Fruit fly (Drosophila melanogaster): ENCODE results near the gene CG33177.

The CG33177 gene

dm6 chrX:15043013-15043699, 38.0 kb upstream of the CG33177 start (continued):
- TF ChIP-seq Lim3 (GFP tag; IDR thresholded peaks at IDR 0.05) (no peak), Dfd (GFP tag; optimal IDR thresholded peaks at IDR 0.05) (no peak), CG13775 (GFP tag; optimal IDR thresholded peaks at IDR 0.05) (peak; percentile 10), CG13624 (GFP tag; optimal IDR thresholded peaks at IDR 0.05) (peak; percentile 34), CG12155 (GFP tag; optimal IDR thresholded peaks at IDR 0.05) (no peak), CG31224 (GFP tag; IDR thresholded peaks at IDR 0.05) (peak; percentile 18; the same call in 1 of the 2 replicates)

dm6 chrX:15043700-15044225, 37.4 kb upstream of the CG33177 start, which contains the start of gene CG5541:
Gene CG5541 (plus strand): TSS chrX:15044123.
- TF ChIP-seq CG15011 (GFP tag; optimal IDR thresholded peaks at IDR 0.05) (no peak), CG34376 (GFP tag; optimal IDR thresholded peaks at IDR 0.05) (peak; percentile 67), pho (GFP tag; optimal IDR thresholded peaks at IDR 0.05) (no peak), CoRest (tag; optimal IDR thresholded peaks at IDR 0.05) (peak; percentile 45), Meics (GFP tag; optimal IDR thresholded peaks at IDR 0.05) (peak; percentile 47), sim (GFP tag; IDR thresholded peaks at IDR 0.05) (no peak), CG13424 (tag; optimal IDR thresholded peaks at IDR 0.05) (peak; percentile 37), Scr (GFP tag; IDR thresholded peaks at IDR 0.05; ENCODE audit: partially characterized antibody) (no peak), GATAe (GFP tag; conservative IDR thresholded peaks at IDR 0.05) (no peak), pita (GFP tag; optimal IDR thresholded peaks at IDR 0.05) (no peak), CG8290 (GFP tag; optimal IDR thresholded peaks at IDR 0.05) (no peak), CG8290 (tag; optimal IDR thresholded peaks at IDR 0.05) (no peak), Fer2 (tag; optimal IDR thresholded peaks at IDR 0.05) (no peak), ewg (GFP tag; optimal IDR thresholded peaks at IDR 0.05) (no peak), CG9876 (GFP tag; optimal IDR thresholded peaks at IDR 0.05) (no peak), CG3065 (GFP tag; optimal IDR thresholded peaks at IDR 0.05) (no peak), CG8924 (tag; optimal IDR thresholded peaks at IDR 0.05) (no peak), Atf-2 (GFP tag; optimal IDR thresholded peaks at IDR 0.05) (no peak), NfI (GFP tag; optimal IDR thresholded peaks at IDR 0.05) (peak; percentile 17), Sox100B (GFP tag; optimal IDR thresholded peaks at IDR 0.05) (peak; percentile 17), crc (GFP tag; optimal IDR thresholded peaks at IDR 0.05) (no peak), Mad (GFP tag; optimal IDR thresholded peaks at IDR 0.05) (peak; percentile 16), vnd (GFP tag; IDR thresholded peaks at IDR 0.05; ENCODE audit: partially characterized antibody) (no peak), Dfd (GFP tag; optimal IDR thresholded peaks at IDR 0.05) (no peak), disco-r (GFP tag; optimal IDR thresholded peaks at IDR 0.05) (no peak), Lpt (GFP tag; optimal IDR thresholded peaks at IDR 0.05) (no peak), CG17829 (tag; optimal IDR thresholded peaks at IDR 0.05) (no peak), zfh1 (GFP tag; IDR thresholded peaks at IDR 0.05) (no peak), CG10274 (GFP tag; optimal IDR thresholded peaks at IDR 0.05) (no peak), CG5245 (GFP tag; optimal IDR thresholded peaks at IDR 0.05) (no peak), odd (GFP tag; optimal IDR thresholded peaks at IDR 0.05) (no peak), Hr78 (GFP tag; optimal IDR thresholded peaks at IDR 0.05) (no peak), Pdp1 (GFP tag; optimal IDR thresholded peaks at IDR 0.05) (peak in 1 of 2 experiments; percentile 66), CG18619 (GFP tag; optimal IDR thresholded peaks at IDR 0.05) (peak; percentile 25), ash1 (GFP tag; optimal IDR thresholded peaks at IDR 0.05) (no peak), Awh (GFP tag; IDR thresholded peaks at IDR 0.05) (no peak), dpn (GFP tag; optimal IDR thresholded peaks at IDR 0.05) (no peak), H15 (GFP tag; IDR thresholded peaks at IDR 0.05) (no peak), D (optimal IDR thresholded peaks at IDR 0.05) (no peak), D (GFP tag; optimal IDR thresholded peaks at IDR 0.05) (no peak), CG12104 (GFP tag; optimal IDR thresholded peaks at IDR 0.05) (no peak), tll (GFP tag; optimal IDR thresholded peaks at IDR 0.05) (no peak), prd (optimal IDR thresholded peaks at IDR 0.05) (peak in 1 of 2 experiments; percentile 36), prd (GFP tag; IDR thresholded peaks at IDR 0.05) (no peak)

Data from whole organism, embryonic.